Worm (Caenorhabditis elegans): Measurements from ENCODE around the gene F36A4.1.

DNA sequence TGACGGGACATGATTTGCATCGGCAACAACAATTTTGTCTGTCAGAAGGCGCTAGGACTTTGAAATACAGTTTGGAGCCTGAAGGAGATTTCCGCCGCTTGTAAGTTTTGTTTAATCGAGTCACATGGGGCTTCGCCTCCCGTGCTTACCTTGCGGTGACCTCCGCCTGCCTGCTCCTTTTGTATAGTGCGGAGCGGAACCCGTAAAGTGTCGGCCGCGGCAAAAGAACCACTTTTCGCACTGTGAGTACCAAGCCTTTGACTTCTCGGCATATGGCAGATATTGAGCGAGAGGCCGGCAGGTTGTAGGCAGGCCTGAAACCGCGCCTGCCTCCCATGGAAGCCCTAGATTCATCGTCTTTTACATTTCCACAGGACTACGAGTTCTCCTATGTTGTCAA lies 6.3 kb upstream of the F36A4.1 start:
- TF ChIP-seq zag-1 (tag; optimal IDR thresholded peaks at IDR 0.05): no peak
- TF ChIP-seq aly-2 (tag; optimal IDR thresholded peaks at IDR 0.05): no peak
- TF ChIP-seq ama-1 (optimal IDR thresholded peaks at IDR 0.05): no peak
- TF ChIP-seq nhr-77 (tag; optimal IDR thresholded peaks at IDR 0.05): no peak
- TF ChIP-seq egl-27 (tag; optimal IDR thresholded peaks at IDR 0.05): no peak
- no peak for TF ChIP-seq dmd-4 (tag; optimal IDR thresholded peaks at IDR 0.05)
- no peak for TF ChIP-seq lsy-2 (tag; optimal IDR thresholded peaks at IDR 0.05)
- no peak for TF ChIP-seq lin-39 (tag; optimal IDR thresholded peaks at IDR 0.05)
- no peak for TF ChIP-seq lin-11 (tag; optimal IDR thresholded peaks at IDR 0.05)
- TF ChIP-seq elt-3 (tag; optimal IDR thresholded peaks at IDR 0.05): no peak
